Worm (Caenorhabditis elegans) whole organism, midembryonic: ENCODE data around the gene Y59E1A.4.

Experiments
- klf-2 ChIP-seq: fragments of 200-800 bp; sonication (Bioruptor generic); conservative IDR thresholded peaks from 2 replicates; pipeline ENCODE4 v1.3.6; 2022; ENCODE audit warnings: missing genetic modification reagents, missing genetic modification characterization, missing compliant biosample characterization
- ztf-29 ChIP-seq: fragments of 200-800 bp; sonication (Bioruptor generic); IDR thresholded peaks from 2 replicates; pipeline ENCODE4 v1.3.6; 2022; ENCODE audit warnings: missing genetic modification reagents, missing genetic modification characterization, missing compliant biosample characterization

DNA sequence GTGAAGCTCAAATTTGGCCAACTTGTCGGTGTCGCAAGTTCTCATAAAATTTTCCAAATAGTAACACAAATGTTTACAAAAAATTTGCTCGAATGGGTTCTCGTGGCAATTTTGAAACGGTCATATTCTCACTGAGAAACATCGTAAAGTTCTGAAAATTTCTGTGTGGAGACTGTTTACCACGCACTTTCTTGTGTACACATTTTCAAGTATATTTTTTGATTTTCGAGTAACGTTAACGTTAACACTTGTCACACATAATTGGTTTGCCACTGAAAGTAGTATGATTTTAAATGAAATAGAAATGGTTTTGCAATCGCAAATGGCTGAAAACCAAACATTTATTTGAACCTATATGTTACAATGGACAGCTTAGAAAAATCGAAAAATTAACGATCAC is 49.0 kb downstream of the Y59E1A.4 start:
- no peak for TF ChIP-seq klf-2
- no peak for TF ChIP-seq ztf-29 (GFP tag; lab: Robert Waterston, UW)
